Worm (Caenorhabditis elegans) whole organism, early embryonic: ENCODE measurements around the gene nep-5.

Experiments
- B0310.2 ChIP-seq: sonication (generic microtip); optimal IDR thresholded peaks from 2 replicates; lab custom pipeline; 2016; ENCODE audit warnings: mild to moderate bottlenecking, missing genetic modification characterization, missing compliant biosample characterization
- F13C5.2 ChIP-seq: sonication (generic microtip); optimal IDR thresholded peaks from 2 replicates; lab custom pipeline; 2017; ENCODE audit warnings: mild to moderate bottlenecking, missing genetic modification characterization, inconsistent platforms, missing compliant biosample characterization
- flt-1 ChIP-seq: fragments of 200-800 bp; sonication (Bioruptor generic); IDR thresholded peaks from 2 replicates; pipeline ENCODE4 v1.3.6; 2022; ENCODE audit warnings: missing genetic modification characterization, missing compliant biosample characterization
- scrt-1 ChIP-seq: fragments of 200-800 bp; sonication (Bioruptor generic); IDR thresholded peaks from 2 replicates; pipeline ENCODE4 v1.3.6; 2022; ENCODE audit warnings: missing genetic modification characterization, missing compliant biosample characterization

- TF ChIP-seq scrt-1 (GFP tag; lab: Robert Waterston, UW) (no peak), flt-1 (GFP tag; lab: Robert Waterston, UW) (no peak), B0310.2 (no peak), F13C5.2 (tag; lab: Kevin White, UChicago) (no peak)
Observed at ce11 chrII:5449620-5450019, 38.3 kb upstream of the nep-5 start.
